Fruit fly (Drosophila melanogaster) whole organism, wandering third instar larva: ENCODE measurements around the gene PhKgamma.

Experiments used
- Abd-B ChIP-seq: fragments of >200 bp; optimal IDR thresholded peaks from 2 replicates; lab custom pipeline; 2017; ENCODE audit warnings: missing biosample characterization, missing genetic modification characterization
- CG32264 ChIP-seq: fragments of 200-800 bp; sonication (Bioruptor generic); optimal IDR thresholded peaks from 2 replicates; lab custom pipeline; 2016; ENCODE audit warnings: missing biosample characterization, missing genetic modification characterization
- CG9705 ChIP-seq: fragments of 200-800 bp; sonication (Bioruptor generic); optimal IDR thresholded peaks from 2 replicates; lab custom pipeline; 2018; ENCODE audit warnings: missing biosample characterization, mild to moderate bottlenecking, missing genetic modification characterization
- CrebA ChIP-seq: fragments of 200-800 bp; sonication (Bioruptor generic); optimal IDR thresholded peaks from 2 replicates; lab custom pipeline; 2016; ENCODE audit warnings: missing biosample characterization, mild to moderate bottlenecking, missing genetic modification characterization, borderline replicate concordance
- Dfd ChIP-seq: fragments of >200 bp; optimal IDR thresholded peaks from 2 replicates; lab custom pipeline; 2017; ENCODE audit warnings: missing biosample characterization, missing genetic modification characterization
- Dif ChIP-seq: fragments of 200-275, 200-300 bp; sonication (Bioruptor generic); optimal IDR thresholded peaks from 2 replicates; lab custom pipeline; 2018; ENCODE audit warnings: missing biosample characterization, missing genetic modification characterization; ENCODE audit not compliant: partially characterized antibody
- GATAd ChIP-seq: sonication (Bioruptor generic); optimal IDR thresholded peaks from 2 replicates; lab custom pipeline; 2016; ENCODE audit warnings: missing biosample characterization, missing genetic modification characterization
- HLH106 ChIP-seq: fragments of 200-800 bp; optimal IDR thresholded peaks from 3 replicates; lab custom pipeline; 2019; ENCODE audit warnings: missing biosample characterization, mild to moderate bottlenecking, missing genetic modification characterization, moderate library complexity
- Hnf4 ChIP-seq: fragments of 200-800 bp; sonication (Bioruptor generic); optimal IDR thresholded peaks from 2 replicates; lab custom pipeline; 2016; ENCODE audit warnings: missing biosample characterization, mild to moderate bottlenecking, missing genetic modification characterization
- Hr78 ChIP-seq: fragments of >200 bp; optimal IDR thresholded peaks from 2 replicates; lab custom pipeline; 2017; ENCODE audit warnings: missing biosample characterization, missing genetic modification characterization
- Hr83 ChIP-seq: fragments of 200-300 bp; sonication (Bioruptor generic); optimal IDR thresholded peaks from 2 replicates; lab custom pipeline; 2016; ENCODE audit warnings: missing biosample characterization, mild to moderate bottlenecking, missing genetic modification characterization, moderate library complexity; ENCODE audit not compliant: poor library complexity, severe bottlenecking
- Jra ChIP-seq: sonication (Bioruptor generic); optimal IDR thresholded peaks from 2 replicates; lab custom pipeline; 2016; ENCODE audit warnings: missing biosample characterization, missing genetic modification characterization
- Mio ChIP-seq: sonication (Bioruptor generic); optimal IDR thresholded peaks from 2 replicates; lab custom pipeline; 2016; ENCODE audit warnings: missing biosample characterization, missing genetic modification characterization
- Myc ChIP-seq: fragments of >200 bp; optimal IDR thresholded peaks from 2 replicates; lab custom pipeline; 2017
- N ChIP-seq: fragments of >200 bp; optimal IDR thresholded peaks from 2 replicates; lab custom pipeline; 2018; ENCODE audit warnings: missing biosample characterization, missing external identifiers, missing genetic modification characterization
- OdsH ChIP-seq: fragments of 200-800 bp; sonication (Bioruptor generic); optimal IDR thresholded peaks from 2 replicates; lab custom pipeline; 2016; ENCODE audit warnings: missing biosample characterization, mild to moderate bottlenecking, missing genetic modification characterization
- Rel ChIP-seq, 2 experiments: fragments of 200-800 bp; sonication (Bioruptor generic) in 1 of 2; optimal IDR thresholded peaks; 2 replicates in 1 of 2; 3 replicates in 1 of 2; lab custom pipeline; 2016 to 2019; ENCODE audit warnings: mild to moderate bottlenecking in 2 of 2, missing biosample characterization in 2 of 2, missing genetic modification characterization in 2 of 2, moderate library complexity in 1 of 2
- Sp1 ChIP-seq: fragments of 200-800 bp; sonication (Bioruptor generic); optimal IDR thresholded peaks from 3 replicates; lab custom pipeline; 2019; ENCODE audit warnings: missing biosample characterization, mild to moderate bottlenecking, missing genetic modification characterization, moderate library complexity
- Vsx2 ChIP-seq: fragments of 200-300, 225-300 bp; sonication (Bioruptor generic); optimal IDR thresholded peaks from 2 replicates; lab custom pipeline; 2018; ENCODE audit warnings: missing biosample characterization, missing genetic modification characterization; ENCODE audit not compliant: partially characterized antibody
- br ChIP-seq: fragments of 200-800 bp; sonication (Bioruptor generic); optimal IDR thresholded peaks from 2 replicates; lab custom pipeline; 2016; ENCODE audit warnings: missing biosample characterization, missing genetic modification characterization
- brk ChIP-seq: fragments of 200-800 bp; sonication (Bioruptor generic); optimal IDR thresholded peaks from 2 replicates; lab custom pipeline; 2016; ENCODE audit warnings: missing biosample characterization, mild to moderate bottlenecking, missing genetic modification characterization
- dl ChIP-seq, 2 experiments: fragments of 175-275, 200-275 bp in 1 of 2; fragments of 200-275 bp in 1 of 2; sonication (Bioruptor generic); optimal IDR thresholded peaks; lab custom pipeline; 2018; ENCODE audit warnings: mild to moderate bottlenecking in 2 of 2, missing biosample characterization in 2 of 2, missing genetic modification characterization in 2 of 2, moderate library complexity in 2 of 2; ENCODE audit not compliant: partially characterized antibody in 2 of 2, insufficient read depth in 1 of 2
- dmrt93B ChIP-seq: fragments of 200-800 bp; sonication (Bioruptor generic); optimal IDR thresholded peaks from 2 replicates; lab custom pipeline; 2018; ENCODE audit warnings: missing biosample characterization, mild to moderate bottlenecking, missing genetic modification characterization
- dsf ChIP-seq: sonication (Bioruptor generic); optimal IDR thresholded peaks from 2 replicates; lab custom pipeline; 2016; ENCODE audit warnings: missing biosample characterization, missing genetic modification characterization, borderline replicate concordance
- ey ChIP-seq: fragments of 200-800 bp; sonication (Bioruptor generic); optimal IDR thresholded peaks from 2 replicates; lab custom pipeline; 2016; ENCODE audit warnings: missing biosample characterization, missing genetic modification characterization
- foxo ChIP-seq, 2 experiments: fragments of 200-800 bp; sonication (Bioruptor generic); optimal IDR thresholded peaks; 2 replicates in 1 of 2; 3 replicates in 1 of 2; lab custom pipeline; 2016 to 2017; ENCODE audit warnings: missing biosample characterization in 2 of 2, missing genetic modification characterization in 2 of 2
- fru ChIP-seq: fragments of 200-800 bp; sonication (Bioruptor generic); optimal IDR thresholded peaks from 3 replicates; lab custom pipeline; 2016; ENCODE audit warnings: missing biosample characterization, mild to moderate bottlenecking, missing genetic modification characterization
- h ChIP-seq: fragments of 200-800 bp; sonication (Bioruptor generic); optimal IDR thresholded peaks from 3 replicates; lab custom pipeline; 2016; ENCODE audit warnings: missing biosample characterization, mild to moderate bottlenecking, missing genetic modification characterization
- jim ChIP-seq: fragments of 175-275, 200-325 bp; sonication (Bioruptor generic); optimal IDR thresholded peaks from 2 replicates; lab custom pipeline; 2016; ENCODE audit warnings: missing biosample characterization, mild to moderate bottlenecking, missing genetic modification characterization
- lola ChIP-seq: fragments of >200 bp; optimal IDR thresholded peaks from 2 replicates; lab custom pipeline; 2017; ENCODE audit warnings: missing biosample characterization, missing genetic modification characterization
- pan ChIP-seq: fragments of >200 bp; optimal IDR thresholded peaks from 2 replicates; lab custom pipeline; 2017
- psq ChIP-seq: fragments of 200-800 bp; sonication (Bioruptor generic); optimal IDR thresholded peaks from 3 replicates; lab custom pipeline; 2017; ENCODE audit warnings: missing biosample characterization, mild to moderate bottlenecking, missing genetic modification characterization, moderate library complexity
- rgr ChIP-seq: fragments of 200-800 bp; sonication (Bioruptor generic); optimal IDR thresholded peaks from 3 replicates; lab custom pipeline; 2016; ENCODE audit warnings: missing biosample characterization, mild to moderate bottlenecking, missing genetic modification characterization
- sage ChIP-seq: fragments of 200-800 bp; sonication (Bioruptor generic); optimal IDR thresholded peaks from 2 replicates; lab custom pipeline; 2016; ENCODE audit warnings: missing biosample characterization, mild to moderate bottlenecking, missing genetic modification characterization
- sv ChIP-seq: fragments of 200-800 bp; sonication (Bioruptor generic); optimal IDR thresholded peaks from 3 replicates; lab custom pipeline; 2016; ENCODE audit warnings: missing biosample characterization, missing genetic modification characterization
- tai ChIP-seq: sonication (Bioruptor generic); optimal IDR thresholded peaks from 2 replicates; lab custom pipeline; 2016; ENCODE audit warnings: missing biosample characterization, missing genetic modification characterization
- usp ChIP-seq: fragments of >200 bp; optimal IDR thresholded peaks from 2 replicates; lab custom pipeline; 2017; ENCODE audit warnings: missing biosample characterization, missing genetic modification characterization
- woc ChIP-seq: sonication (Bioruptor generic); optimal IDR thresholded peaks from 2 replicates; lab custom pipeline; 2016; ENCODE audit warnings: missing biosample characterization, mild to moderate bottlenecking, missing genetic modification characterization

The PhKgamma gene

DNA sequence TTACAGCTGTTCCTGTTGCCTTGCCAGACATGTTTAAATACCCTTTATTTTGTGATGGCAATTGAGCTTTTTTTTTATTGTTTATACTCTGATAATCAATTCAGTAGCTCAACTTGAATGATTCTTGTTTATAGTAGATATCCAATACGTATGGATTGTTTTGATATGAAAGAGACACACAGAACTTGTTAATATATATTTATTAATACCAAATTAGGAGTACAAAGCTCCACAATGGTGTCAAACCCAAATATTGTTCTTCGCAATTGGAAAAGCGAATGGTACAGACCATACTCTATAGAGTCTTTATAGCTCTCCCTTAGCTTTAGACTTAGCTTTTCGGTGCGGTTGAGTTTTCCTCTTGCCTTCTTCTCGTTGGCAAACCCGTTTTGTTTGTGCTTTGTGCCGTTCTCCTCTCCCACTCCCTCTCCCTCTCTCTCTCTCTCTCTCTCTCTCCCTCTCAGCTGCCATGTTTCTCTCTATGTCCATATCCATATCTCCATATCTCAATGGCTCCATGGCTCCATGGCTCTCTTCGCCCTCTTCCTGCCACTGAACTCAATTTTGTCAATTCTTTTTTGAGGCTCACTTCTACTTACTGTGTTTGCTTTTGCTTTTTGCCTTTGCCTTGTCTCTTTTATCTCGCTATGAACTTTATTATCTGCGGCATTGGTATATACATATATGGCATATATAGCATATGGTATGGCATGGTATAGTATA lies 8.9 kb upstream of the PhKgamma start:
- TF ChIP-seq brk (GFP tag; lab: Kevin White, UChicago) (peak; percentile 36), jim (GFP tag; lab: Kevin White, UChicago) (no peak), OdsH (GFP tag; lab: Kevin White, UChicago) (peak; percentile 82), Myc (lab: Kevin White, UChicago) (no peak), sage (peak; percentile 22), dmrt93B (GFP tag; lab: Kevin White, UChicago) (peak; percentile 77), woc (GFP tag; lab: Kevin White, UChicago) (peak; percentile 78), Hnf4 (GFP tag; lab: Kevin White, UChicago) (peak; percentile 74), Jra (GFP tag; lab: Kevin White, UChicago) (peak; percentile 15), Dfd (no peak), Dif (GFP tag; lab: Kevin White, UChicago) (peak; percentile 95), HLH106 (tag; lab: Kevin White, UChicago) (peak; percentile 74), psq (GFP tag; lab: Kevin White, UChicago) (peak; percentile 93), rgr (GFP tag; lab: Kevin White, UChicago) (peak; percentile 78), br (GFP tag; lab: Kevin White, UChicago) (peak; percentile 76), CrebA (GFP tag; lab: Kevin White, UChicago) (no peak), Mio (no peak), Rel (GFP tag; optimal IDR thresholded peaks at IDR 0.05; lab: Kevin White, UChicago) (no peak), Rel (tag; optimal IDR thresholded peaks at IDR 0.05; lab: Kevin White, UChicago) (no peak), N (GFP tag; lab: Kevin White, UChicago) (no peak), Hr78 (no peak), h (GFP tag; lab: Kevin White, UChicago) (peak; percentile 87), Sp1 (GFP tag; lab: Kevin White, UChicago) (peak; percentile 83), Hr83 (GFP tag; lab: Kevin White, UChicago) (peak; percentile 64), tai (GFP tag; lab: Kevin White, UChicago) (no peak), foxo (GFP tag; optimal IDR thresholded peaks at IDR 0.05; lab: Kevin White, UChicago) (peak in 1 of 2 experiments; percentile 86), GATAd (GFP tag; lab: Kevin White, UChicago) (no peak), sv (GFP tag; lab: Kevin White, UChicago) (no peak), usp (GFP tag; lab: Kevin White, UChicago) (no peak), CG32264 (no peak), dsf (no peak), ey (peak; percentile 70), CG9705 (no peak), pan (lab: Kevin White, UChicago) (no peak), lola (GFP tag; lab: Kevin White, UChicago) (no peak), fru (GFP tag; lab: Kevin White, UChicago) (peak; percentile 82), Vsx2 (no peak), dl (GFP tag; optimal IDR thresholded peaks at IDR 0.05; lab: Kevin White, UChicago; ENCODE audit: insufficient read depth in 1 of 2, partially characterized antibody in 2 of 2) (peak; percentile 73 to 95), Abd-B (GFP tag; lab: Kevin White, UChicago) (no peak)

DNA sequence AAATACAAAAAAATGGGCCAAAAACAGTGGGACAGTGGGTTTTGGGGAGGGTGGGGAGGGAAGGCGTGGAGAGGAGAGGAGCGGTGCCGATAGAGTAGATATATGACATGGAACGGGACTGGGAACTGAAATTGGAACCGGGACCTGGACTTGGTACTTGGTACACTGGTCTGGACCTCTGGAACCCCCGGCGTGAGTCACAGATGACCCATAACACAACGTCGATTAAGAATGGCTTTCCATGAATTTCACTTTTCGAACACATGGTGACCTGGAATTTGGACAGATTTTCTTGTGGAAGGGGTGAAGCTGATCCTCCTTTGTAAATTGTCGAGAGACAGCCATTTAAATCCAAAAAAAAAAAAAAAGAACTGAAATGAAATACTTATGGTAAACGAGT lies 8.3 kb upstream of the PhKgamma start:
- TF ChIP-seq h (GFP tag; lab: Kevin White, UChicago): no peak
- TF ChIP-seq foxo (GFP tag; optimal IDR thresholded peaks at IDR 0.05; lab: Kevin White, UChicago): no peak
- TF ChIP-seq Hr83 (GFP tag; lab: Kevin White, UChicago): no peak
- no peak for TF ChIP-seq Jra (GFP tag; lab: Kevin White, UChicago)
- TF ChIP-seq Dfd: no peak
- TF ChIP-seq sv (GFP tag; lab: Kevin White, UChicago): no peak
- no peak for TF ChIP-seq CG9705
- no peak for TF ChIP-seq Vsx2
- no peak for TF ChIP-seq N (GFP tag; lab: Kevin White, UChicago)
- TF ChIP-seq pan (lab: Kevin White, UChicago): no peak
- no peak for TF ChIP-seq brk (GFP tag; lab: Kevin White, UChicago)
